Fruit fly (Drosophila melanogaster) Kc167 (cell line): ENCODE data around the gene Tim17b1.
A peak's percentile ranks its signal among the peaks of the same experiment; 100 is the strongest.

Experiments
- Myc ChIP-seq: fragments of >200 bp; optimal IDR thresholded peaks from 2 replicates; lab custom pipeline; 2017; ENCODE audit warnings: missing external identifiers
- Sin3A ChIP-seq: fragments of >200 bp; optimal IDR thresholded peaks from 2 replicates; lab custom pipeline; 2018; ENCODE audit warnings: missing external identifiers
- h ChIP-seq: fragments of >200 bp; optimal IDR thresholded peaks from 3 replicates; lab custom pipeline; 2018; ENCODE audit warnings: missing external identifiers
- insv ChIP-seq: fragments of >200 bp; optimal IDR thresholded peaks from 3 replicates; lab custom pipeline; 2018; ENCODE audit warnings: missing external identifiers
- psq ChIP-seq: fragments of >200 bp; optimal IDR thresholded peaks from 2 replicates; lab custom pipeline; 2017; ENCODE audit warnings: missing external identifiers
- ttk ChIP-seq: sonication (Bioruptor generic); optimal IDR thresholded peaks from 2 replicates; lab custom pipeline; 2017; ENCODE audit warnings: missing external identifiers

Tim17b1 gene

dm6 chr3R:5264251-5265098, 35.5 kb upstream of the Tim17b1 start:
- no peak for TF ChIP-seq h (lab: Kevin White, UChicago)
- TF ChIP-seq psq (lab: Kevin White, UChicago), result no peak
- no peak for TF ChIP-seq Myc
- TF ChIP-seq Sin3A (lab: Kevin White, UChicago), result no peak
- no peak for TF ChIP-seq ttk (lab: Kevin White, UChicago)
- no peak for TF ChIP-seq insv (lab: Kevin White, UChicago)

dm6 chr3R:5266282-5266681, 33.7 kb upstream of the Tim17b1 start:
- TF ChIP-seq h (lab: Kevin White, UChicago) (no peak), Sin3A (lab: Kevin White, UChicago) (no peak), psq (lab: Kevin White, UChicago) (no peak), ttk (lab: Kevin White, UChicago) (no peak), Myc (no peak), insv (lab: Kevin White, UChicago) (no peak)

dm6 chr3R:5268495-5268894, 31.4 kb upstream of the Tim17b1 start:
- TF ChIP-seq psq (lab: Kevin White, UChicago) (no peak), Sin3A (lab: Kevin White, UChicago) (no peak), Myc (no peak), insv (lab: Kevin White, UChicago) (no peak), ttk (lab: Kevin White, UChicago) (no peak), h (lab: Kevin White, UChicago) (no peak)

dm6 chr3R:5270806-5271205, 29.1 kb upstream of the Tim17b1 start:
- TF ChIP-seq ttk (lab: Kevin White, UChicago), result no peak
- TF ChIP-seq h (lab: Kevin White, UChicago), result no peak
- no peak for TF ChIP-seq Sin3A (lab: Kevin White, UChicago)
- TF ChIP-seq Myc, result no peak
- no peak for TF ChIP-seq insv (lab: Kevin White, UChicago)
- no peak for TF ChIP-seq psq (lab: Kevin White, UChicago)

- TF ChIP-seq Myc (no peak), ttk (lab: Kevin White, UChicago) (no peak), psq (lab: Kevin White, UChicago) (no peak), insv (lab: Kevin White, UChicago) (no peak), h (lab: Kevin White, UChicago) (no peak), Sin3A (lab: Kevin White, UChicago) (no peak)
Measured at dm6 chr3R:5277735-5278134, 22.2 kb upstream of the Tim17b1 start, which contains the start of gene CG31538. Gene CG31538 (minus strand): TSS chr3R:5277835.

dm6 chr3R:5278627-5279026, 21.3 kb upstream of the Tim17b1 start:
- TF ChIP-seq psq (lab: Kevin White, UChicago) (no peak), Myc (no peak), ttk (lab: Kevin White, UChicago) (no peak), Sin3A (lab: Kevin White, UChicago) (no peak), insv (lab: Kevin White, UChicago) (no peak), h (lab: Kevin White, UChicago) (no peak)

- TF ChIP-seq Sin3A (lab: Kevin White, UChicago), result no peak
- TF ChIP-seq insv (lab: Kevin White, UChicago), result no peak
- no peak for TF ChIP-seq Myc
- TF ChIP-seq psq (lab: Kevin White, UChicago), result no peak
- TF ChIP-seq h (lab: Kevin White, UChicago), result no peak
- TF ChIP-seq ttk (lab: Kevin White, UChicago), result no peak
Measured at dm6 chr3R:5279609-5280164, 20.3 kb upstream of the Tim17b1 start.

- no peak for TF ChIP-seq Myc
- TF ChIP-seq psq (lab: Kevin White, UChicago), result no peak
- TF ChIP-seq insv (lab: Kevin White, UChicago), result no peak
- no peak for TF ChIP-seq h (lab: Kevin White, UChicago)
- TF ChIP-seq ttk (lab: Kevin White, UChicago), result no peak
Measured at dm6 chr3R:5280380-5280779, 19.6 kb upstream of the Tim17b1 start.

- no peak for TF ChIP-seq insv (lab: Kevin White, UChicago)
- no peak for TF ChIP-seq Sin3A (lab: Kevin White, UChicago)
- no peak for TF ChIP-seq h (lab: Kevin White, UChicago)
- TF ChIP-seq Myc, result no peak
- TF ChIP-seq ttk (lab: Kevin White, UChicago), result no peak
- no peak for TF ChIP-seq psq (lab: Kevin White, UChicago)
Measured at dm6 chr3R:5281094-5281493, 18.9 kb upstream of the Tim17b1 start.

- TF ChIP-seq Sin3A (lab: Kevin White, UChicago) (no peak), psq (lab: Kevin White, UChicago) (no peak), ttk (lab: Kevin White, UChicago) (no peak), Myc (no peak), insv (lab: Kevin White, UChicago) (peak; percentile 94), h (lab: Kevin White, UChicago) (peak; percentile 87)
Measured at dm6 chr3R:5282755-5283359, 17.1 kb upstream of the Tim17b1 start.

- TF ChIP-seq h (lab: Kevin White, UChicago) (no peak), psq (lab: Kevin White, UChicago) (peak; percentile 66)
Measured at dm6 chr3R:5283360-5283963, 16.5 kb upstream of the Tim17b1 start.
